Worm (Caenorhabditis elegans) whole organism, L3 larva: ENCODE data around the gene saeg-2.

ENCODE experiments used
- aly-2 ChIP-seq: fragments of 150-350 bp; optimal IDR thresholded peaks from 2 replicates; lab custom pipeline; 2014; ENCODE audit warnings: missing biosample characterization, missing genetic modification characterization
- ceh-28 ChIP-seq: fragments of 150-350 bp; optimal IDR thresholded peaks from 2 replicates; lab custom pipeline; 2014; ENCODE audit warnings: missing biosample characterization, missing genetic modification reagents, missing genetic modification characterization
- daf-12 ChIP-seq: fragments of 150-350 bp; optimal IDR thresholded peaks from 2 replicates; lab custom pipeline; 2014; ENCODE audit warnings: missing biosample characterization, missing genetic modification reagents, missing genetic modification characterization
- egl-5 ChIP-seq: fragments of 150-350 bp; optimal IDR thresholded peaks from 2 replicates; lab custom pipeline; 2017; ENCODE audit warnings: missing biosample characterization, missing genetic modification reagents, missing genetic modification characterization, inconsistent platforms
- elt-2 ChIP-seq: sonication (generic microtip); optimal IDR thresholded peaks from 2 replicates; lab custom pipeline; 2016; ENCODE audit warnings: missing genetic modification reagents, mild to moderate bottlenecking, missing genetic modification characterization, missing compliant biosample characterization
- hmg-11 ChIP-seq: sonication (generic microtip); optimal IDR thresholded peaks from 2 replicates; lab custom pipeline; 2016; ENCODE audit warnings: missing genetic modification characterization, missing compliant biosample characterization
- mdl-1 ChIP-seq: fragments of 150-350 bp; optimal IDR thresholded peaks from 2 replicates; lab custom pipeline; 2014; ENCODE audit warnings: missing biosample characterization, missing genetic modification characterization
- nfya-1 ChIP-seq: sonication (generic microtip); optimal IDR thresholded peaks from 2 replicates; lab custom pipeline; 2017; ENCODE audit warnings: missing genetic modification characterization, mild to moderate bottlenecking, missing compliant biosample characterization, antibody characterized with exemption, moderate library complexity; ENCODE audit not compliant: insufficient read depth
- nhr-23 ChIP-seq: fragments of 150-350 bp; optimal IDR thresholded peaks from 2 replicates; lab custom pipeline; 2014; ENCODE audit warnings: missing biosample characterization, missing genetic modification reagents, missing genetic modification characterization
- nhr-76 ChIP-seq: fragments of 150-350 bp; sonication (generic microtip); optimal IDR thresholded peaks from 5 replicates; lab custom pipeline; 2014; ENCODE audit warnings: missing biosample characterization, missing genetic modification characterization
- pha-4 ChIP-seq: fragments of 150-350 bp; optimal IDR thresholded peaks from 2 replicates; lab custom pipeline; 2014; ENCODE audit warnings: missing biosample characterization, missing genetic modification reagents, missing genetic modification characterization
- unc-39 ChIP-seq: sonication (generic microtip); optimal IDR thresholded peaks from 4 replicates; lab custom pipeline; 2017; ENCODE audit warnings: missing biosample characterization, missing genetic modification characterization

DNA sequence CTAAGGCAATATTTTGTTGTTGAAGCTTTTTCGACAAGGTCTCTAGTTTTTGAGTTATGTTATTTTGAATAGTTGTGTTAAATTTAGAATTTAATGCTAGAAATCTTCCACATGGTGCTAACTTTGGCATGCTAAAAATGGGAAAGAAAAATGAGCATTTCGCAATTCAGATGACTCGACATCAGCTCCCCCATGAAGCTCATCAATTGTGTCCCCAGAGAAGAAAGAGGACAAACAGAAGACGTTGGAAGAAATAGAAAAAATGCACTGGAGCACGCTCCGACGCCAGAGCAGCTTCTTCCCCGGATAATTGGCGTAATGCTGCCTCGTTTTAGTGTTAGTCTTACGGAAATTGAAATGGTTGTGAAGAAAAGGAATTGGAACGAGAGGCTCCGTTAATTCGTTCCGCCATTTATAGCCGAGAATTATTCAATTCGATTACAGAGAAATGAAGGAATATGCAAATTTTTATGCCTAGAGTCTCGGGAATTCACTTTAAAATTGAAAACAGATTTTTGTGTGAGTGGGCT lies 31.3 kb downstream of the saeg-2 start:
- TF ChIP-seq aly-2 (tag; lab: Kevin White, UChicago) (no peak), nhr-23 (no peak), nhr-76 (tag; lab: Kevin White, UChicago) (no peak), pha-4 (tag; lab: Kevin White, UChicago) (no peak), nfya-1 (tag; lab: Kevin White, UChicago) (peak; percentile 15), unc-39 (tag; lab: Kevin White, UChicago) (no peak), elt-2 (no peak), ceh-28 (tag; lab: Kevin White, UChicago) (no peak), mdl-1 (tag; lab: Kevin White, UChicago) (no peak), egl-5 (tag; lab: Kevin White, UChicago) (no peak), hmg-11 (tag; lab: Kevin White, UChicago) (no peak), daf-12 (tag; lab: Kevin White, UChicago) (no peak)
